Worm (Caenorhabditis elegans): ENCODE measurements around the gene sqv-3.
A peak's percentile ranks its signal among the peaks of the same experiment; 100 is the strongest.

The sqv-3 gene

DNA sequence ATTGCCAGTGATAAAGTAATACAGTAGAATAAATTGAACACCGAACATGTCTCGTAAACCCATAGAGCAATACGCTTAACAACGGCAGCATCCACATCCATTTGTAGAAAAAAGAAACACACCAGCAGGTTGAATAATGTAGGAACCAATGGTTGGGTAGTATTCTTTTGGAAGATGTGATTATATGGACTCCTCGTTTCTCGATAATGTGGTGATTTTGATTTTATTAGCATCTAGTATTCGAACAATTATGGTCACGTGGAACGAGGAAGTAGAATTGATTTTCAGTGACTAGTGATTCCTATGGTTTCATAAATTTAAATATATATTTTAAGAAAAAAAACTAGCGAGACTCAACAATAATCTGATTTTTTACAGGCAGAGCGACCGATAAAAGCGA, 16.3 kb upstream of the sqv-3 start, which contains the start of gene srxa-10:
srxa-10 (minus strand) TSS at position 101 of the 400 bp plus-strand sequence.
- TF ChIP-seq nhr-237 (tag; optimal IDR thresholded peaks at IDR 0.05) (no peak), zip-8 (tag; optimal IDR thresholded peaks at IDR 0.05) (no peak), lsy-2 (tag; optimal IDR thresholded peaks at IDR 0.05) (no peak), M03D4.4 (tag; optimal IDR thresholded peaks at IDR 0.05) (no peak)

DNA sequence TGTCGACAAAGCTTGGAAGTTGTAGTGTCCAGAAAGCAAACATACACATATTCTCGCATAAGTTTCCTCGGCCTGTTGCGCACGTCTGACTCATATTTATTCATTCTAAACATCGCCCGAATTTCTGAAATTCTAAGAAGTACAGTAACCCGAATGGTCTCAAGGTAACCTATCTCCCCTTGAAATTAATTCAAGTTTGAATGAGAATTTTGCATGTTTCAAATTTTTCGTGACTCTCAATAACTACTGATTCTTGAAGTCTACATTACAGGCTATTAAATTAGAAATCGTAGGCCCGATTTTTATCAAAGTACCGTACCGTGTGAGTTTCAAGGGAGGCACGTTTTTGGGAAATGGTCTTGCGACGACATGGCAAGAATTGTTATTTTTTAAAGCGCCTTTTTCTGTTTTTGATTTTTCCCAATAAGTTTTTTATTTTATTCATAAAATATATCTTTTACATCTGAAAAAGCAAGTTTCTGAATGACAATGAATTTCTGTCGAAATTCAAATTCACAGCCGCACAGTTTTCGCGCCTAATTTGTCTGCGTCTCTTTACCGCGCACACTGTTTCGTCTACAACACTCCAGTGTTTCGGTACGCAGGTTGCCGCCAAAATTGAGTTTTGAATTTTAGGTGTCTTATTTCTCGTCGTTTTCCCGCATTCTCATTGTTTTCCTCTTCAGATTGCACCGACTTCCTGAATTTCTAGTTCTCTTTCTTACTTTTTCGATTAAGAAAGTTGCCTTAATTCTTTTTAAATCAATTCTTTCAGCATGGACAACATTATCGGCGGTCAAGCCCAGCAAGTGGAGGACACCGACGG, 13.7 kb upstream of the sqv-3 start, which contains the start of the genes R10E11.9 and mcm-6:
R10E11.9 (minus strand) TSS at position 51 of the 826 bp plus-strand sequence.
mcm-6 (plus strand) TSS at position 776 of the 826 bp plus-strand sequence.
- TF ChIP-seq nhr-28 (tag; optimal IDR thresholded peaks at IDR 0.05) (no peak), pha-4 (tag; optimal IDR thresholded peaks at IDR 0.05) (peak; percentile 11)

DNA sequence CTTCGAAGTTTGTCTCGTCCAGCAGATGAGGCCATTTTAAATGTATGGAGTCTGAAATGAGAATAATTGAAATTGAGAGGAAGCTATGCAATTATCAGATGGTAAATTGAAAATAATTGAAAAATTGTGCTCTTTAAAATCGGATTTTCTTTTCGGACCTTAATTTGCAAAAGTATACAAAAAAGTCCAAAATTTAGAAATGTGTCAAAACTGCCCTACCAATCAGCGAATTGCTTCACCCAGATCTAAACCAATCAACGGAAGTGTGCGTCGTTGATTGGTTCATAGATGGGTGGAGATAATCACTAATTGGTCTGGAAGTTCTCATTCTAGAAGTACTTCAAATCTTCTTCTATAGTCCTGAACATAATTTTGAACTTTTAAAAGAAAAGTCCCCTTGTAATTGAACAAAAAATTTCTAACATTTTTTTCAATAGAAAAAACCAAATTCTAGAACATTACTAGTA, 9.5 kb upstream of the sqv-3 start, which contains the start of gene R10E11.5:
R10E11.5 (minus strand) TSS at position 51 of the 467 bp plus-strand sequence.
- TF ChIP-seq nhr-76 (tag; optimal IDR thresholded peaks at IDR 0.05) (no peak), unc-39 (tag; optimal IDR thresholded peaks at IDR 0.05) (no peak), nhr-12 (tag; optimal IDR thresholded peaks at IDR 0.05) (no peak), lin-32 (GFP tag; optimal IDR thresholded peaks at IDR 0.05) (no peak), ces-1 (GFP tag; optimal IDR thresholded peaks at IDR 0.05) (no peak), cnd-1 (tag; optimal IDR thresholded peaks at IDR 0.05) (no peak)

DNA sequence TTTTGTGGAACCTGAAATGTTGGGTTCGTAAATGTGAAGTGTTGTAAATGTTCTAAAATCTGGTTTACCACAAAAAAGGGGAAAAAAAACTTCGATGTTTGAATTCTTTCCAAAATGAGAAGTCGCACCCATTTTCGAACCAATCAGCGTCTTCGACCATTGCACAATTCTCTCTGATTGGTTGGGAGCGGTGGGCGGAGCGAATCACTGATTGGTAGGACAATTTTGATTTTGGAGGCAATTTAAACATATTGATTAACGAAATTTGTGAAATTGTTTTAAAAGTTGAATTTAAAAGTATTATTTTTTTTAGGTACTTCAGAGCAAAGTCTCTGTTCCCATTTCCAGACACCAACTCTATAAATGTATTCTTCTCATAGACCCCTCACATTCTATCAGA, 8.9 kb upstream of the sqv-3 start:
- TF ChIP-seq unc-120 (tag; optimal IDR thresholded peaks at IDR 0.05; ENCODE audit: poor library complexity, severe bottlenecking) = no peak
- TF ChIP-seq nhr-2 (tag; optimal IDR thresholded peaks at IDR 0.05) = no peak
- no peak for TF ChIP-seq mls-2 (tag; optimal IDR thresholded peaks at IDR 0.05)
- TF ChIP-seq nhr-76 (tag; optimal IDR thresholded peaks at IDR 0.05) = no peak
- no peak for TF ChIP-seq ces-1 (GFP tag; optimal IDR thresholded peaks at IDR 0.05)
- TF ChIP-seq elt-3 (tag; optimal IDR thresholded peaks at IDR 0.05) = no peak
- TF ChIP-seq unc-62 (GFP tag; optimal IDR thresholded peaks at IDR 0.05) = no peak

DNA sequence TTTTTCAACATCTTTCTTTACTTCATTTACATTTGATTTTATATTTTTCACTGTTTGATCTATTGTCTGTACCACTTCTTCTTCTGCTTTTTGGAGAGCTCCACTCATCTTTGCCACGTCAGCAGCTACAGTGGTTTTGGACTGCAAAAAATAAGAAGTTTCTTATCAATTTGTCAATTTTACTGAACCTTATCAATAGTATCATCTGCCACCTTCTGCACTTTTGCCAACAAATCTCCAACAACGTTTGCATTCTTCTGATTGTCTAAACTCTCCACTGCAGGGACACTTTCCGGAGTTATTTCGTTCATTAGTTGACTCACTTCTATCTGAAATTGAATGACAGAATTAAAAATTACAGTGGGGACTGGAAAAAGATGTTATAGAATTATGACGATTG, 6.6 kb upstream of the sqv-3 start:
- no peak for TF ChIP-seq ceh-83 (GFP tag; optimal IDR thresholded peaks at IDR 0.05)
- no peak for TF ChIP-seq ceh-39 (tag; optimal IDR thresholded peaks at IDR 0.05)
- no peak for TF ChIP-seq nhr-12 (tag; optimal IDR thresholded peaks at IDR 0.05)
- TF ChIP-seq lin-13 (tag; optimal IDR thresholded peaks at IDR 0.05) = no peak
- no peak for TF ChIP-seq ztf-11 (tag; optimal IDR thresholded peaks at IDR 0.05)
- TF ChIP-seq bed-3 (GFP tag; optimal IDR thresholded peaks at IDR 0.05) = no peak
- no peak for TF ChIP-seq ham-2 (GFP tag; optimal IDR thresholded peaks at IDR 0.05)

DNA sequence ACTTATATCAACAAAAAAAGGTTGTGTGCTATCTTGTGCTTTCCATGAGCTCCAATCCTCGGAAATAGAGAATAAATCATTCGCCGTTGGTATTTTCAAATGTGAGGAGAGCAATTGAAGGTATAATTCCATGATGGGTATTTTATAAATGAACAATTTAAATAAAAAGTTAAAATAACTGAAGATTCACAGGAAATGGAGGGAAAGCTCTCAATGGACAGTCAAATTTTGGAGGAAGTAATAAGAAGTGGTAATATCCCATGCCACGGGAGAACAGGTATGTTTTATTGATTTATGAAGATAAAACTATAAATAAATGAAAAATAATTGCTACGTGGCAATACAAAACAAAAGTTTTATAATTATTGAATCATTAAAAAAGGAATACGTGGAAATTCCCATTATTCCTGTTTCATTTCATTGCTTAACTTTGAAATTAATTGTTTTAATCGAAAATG, 3.0 kb upstream of the sqv-3 start:
- peak; percentile 40 for TF ChIP-seq mls-2 (tag; optimal IDR thresholded peaks at IDR 0.05)
- TF ChIP-seq bed-3 (GFP tag; optimal IDR thresholded peaks at IDR 0.05) = no peak
- TF ChIP-seq ceh-83 (GFP tag; optimal IDR thresholded peaks at IDR 0.05) = no peak
- peak; percentile 12 for TF ChIP-seq ceh-43 (GFP tag; optimal IDR thresholded peaks at IDR 0.05)

DNA sequence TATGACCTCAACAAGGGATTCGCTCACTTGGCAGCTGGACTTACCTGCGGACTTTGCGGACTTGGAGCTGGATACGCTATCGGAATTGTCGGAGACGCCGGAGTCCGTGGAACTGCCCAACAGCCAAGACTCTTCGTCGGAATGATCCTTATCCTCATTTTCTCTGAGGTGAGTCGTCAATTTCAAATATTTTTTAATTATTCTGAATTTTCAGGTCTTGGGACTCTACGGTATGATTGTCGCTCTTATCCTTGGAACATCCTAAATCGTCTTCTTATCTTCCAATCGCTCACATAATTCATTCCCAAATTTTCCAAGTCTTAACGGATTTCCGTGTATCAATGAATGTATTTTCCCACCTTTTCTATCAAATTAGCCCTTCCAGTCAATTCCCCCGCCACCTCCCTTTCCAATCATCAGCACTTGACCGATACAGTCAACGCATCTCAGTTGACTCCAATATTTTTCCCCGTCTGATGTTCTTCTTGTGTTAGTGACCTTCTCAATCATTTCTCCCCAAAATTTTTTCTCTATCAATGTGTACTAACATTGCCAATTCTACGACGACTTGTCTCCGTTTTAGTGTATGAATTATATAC, 2.4 kb upstream of the sqv-3 start, which contains the start of gene R10E11.6:
R10E11.6 (plus strand) TSS at position 524 of the 599 bp plus-strand sequence.
- no peak for TF ChIP-seq sptf-1 (tag; optimal IDR thresholded peaks at IDR 0.05)
- TF ChIP-seq nhr-12 (tag; optimal IDR thresholded peaks at IDR 0.05) = no peak
- TF ChIP-seq zip-8 (tag; optimal IDR thresholded peaks at IDR 0.05) = no peak
- no peak for TF ChIP-seq lin-13 (tag; optimal IDR thresholded peaks at IDR 0.05)
- no peak for TF ChIP-seq ces-1 (GFP tag; optimal IDR thresholded peaks at IDR 0.05)
- no peak for TF ChIP-seq mab-5 (tag; optimal IDR thresholded peaks at IDR 0.05)
- no peak for TF ChIP-seq pha-4 (tag; optimal IDR thresholded peaks at IDR 0.05)
- TF ChIP-seq lsy-2 (tag; optimal IDR thresholded peaks at IDR 0.05) = no peak
- TF ChIP-seq nhr-28 (tag; optimal IDR thresholded peaks at IDR 0.05) = no peak
- no peak for TF ChIP-seq nhr-237 (tag; optimal IDR thresholded peaks at IDR 0.05)
- no peak for TF ChIP-seq ztf-11 (tag; optimal IDR thresholded peaks at IDR 0.05)
- TF ChIP-seq snpc-4 (tag; optimal IDR thresholded peaks at IDR 0.05) = no peak
- no peak for TF ChIP-seq nhr-76 (tag; optimal IDR thresholded peaks at IDR 0.05)
- no peak for TF ChIP-seq unc-62 (GFP tag; optimal IDR thresholded peaks at IDR 0.05)
- no peak for TF ChIP-seq hlh-1 (tag; optimal IDR thresholded peaks at IDR 0.05)
- no peak for TF ChIP-seq nhr-2 (tag; optimal IDR thresholded peaks at IDR 0.05)
- TF ChIP-seq flh-1 (GFP tag; optimal IDR thresholded peaks at IDR 0.05) = no peak
- TF ChIP-seq unc-120 (tag; optimal IDR thresholded peaks at IDR 0.05; ENCODE audit: poor library complexity, severe bottlenecking) = no peak

Measured in whole organism, mixed stage, embryonic.